Fruit fly (Drosophila melanogaster): Measurements from ENCODE around the gene bbg.

bbg gene

DNA sequence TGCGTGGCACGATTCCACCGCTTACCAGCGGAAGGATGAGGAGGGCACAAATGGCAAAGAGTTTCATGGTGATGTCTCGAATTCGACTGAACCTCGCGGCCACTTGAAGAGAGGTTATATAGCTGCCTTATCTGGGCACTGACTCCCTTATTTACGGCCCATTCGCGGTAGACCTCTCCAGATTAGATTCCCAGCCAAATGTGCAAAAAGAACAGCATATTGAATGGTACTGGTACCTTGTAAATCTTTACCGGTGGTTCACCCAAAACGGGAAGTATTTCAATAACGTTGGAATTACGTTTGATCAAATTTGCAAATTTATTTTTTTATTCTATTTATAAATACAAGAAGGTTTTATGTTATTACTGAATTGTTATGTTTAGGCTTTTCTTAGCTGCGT lies 133.4 kb downstream of the bbg start, which contains the start of gene CG3868:
TSS of gene CG3868 (minus strand) at position 94 of the 400 bp plus-strand sequence.
- TF ChIP-seq CG8478 (optimal IDR thresholded peaks at IDR 0.05) (no peak), CTCF (optimal IDR thresholded peaks at IDR 0.05) (no peak)

DNA sequence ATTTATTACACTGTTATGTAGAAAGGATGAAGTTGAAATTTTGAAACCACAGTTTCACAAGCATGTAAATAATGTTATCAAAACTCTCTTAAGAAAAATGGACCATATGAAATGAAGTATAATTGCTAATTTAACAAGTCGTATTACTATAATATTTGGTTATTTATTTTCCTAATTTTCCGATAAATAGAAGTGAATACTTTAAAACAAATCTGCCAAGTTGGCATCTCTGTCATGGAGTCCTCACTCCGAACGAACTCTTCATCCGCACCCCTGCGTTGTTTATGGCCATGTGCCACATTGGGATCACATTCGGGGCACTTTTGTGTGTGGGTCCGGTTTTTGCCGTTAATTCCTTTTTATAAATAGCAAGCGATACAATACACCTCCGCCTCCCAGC lies 136.2 kb downstream of the bbg start:
- TF ChIP-seq CG8478 (optimal IDR thresholded peaks at IDR 0.05): no peak
- no peak for TF ChIP-seq CTCF (optimal IDR thresholded peaks at IDR 0.05)

DNA sequence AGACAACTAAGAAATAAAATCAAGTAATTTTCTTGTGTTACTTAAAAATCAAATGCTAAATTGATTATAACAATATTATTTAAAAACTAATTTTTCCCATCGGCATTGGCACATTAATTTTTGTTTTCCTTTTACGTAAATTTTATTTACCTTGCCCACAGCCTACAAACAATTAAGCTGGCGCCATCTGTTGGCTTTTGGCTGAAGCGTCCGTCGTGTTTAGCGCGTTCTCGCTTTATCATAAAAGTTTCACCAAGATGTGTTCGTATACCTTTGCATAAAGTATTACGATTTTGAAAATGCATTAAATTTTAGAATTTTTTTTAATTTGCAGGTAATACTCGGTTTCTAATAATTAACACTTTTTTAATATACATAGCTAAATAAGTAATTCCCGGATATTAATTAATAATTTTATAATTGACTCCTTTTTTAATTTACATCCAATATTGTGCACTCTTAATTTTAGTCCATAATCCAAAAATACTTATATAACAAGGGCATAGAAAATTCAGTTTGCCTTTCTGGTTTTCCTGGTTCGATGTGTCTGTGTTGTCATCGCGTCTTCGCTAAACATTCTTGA lies 139.0 kb downstream of the bbg start:
- TF ChIP-seq CTCF (optimal IDR thresholded peaks at IDR 0.05) (peak; percentile 30 to 85), CG8478 (optimal IDR thresholded peaks at IDR 0.05) (no peak)

DNA sequence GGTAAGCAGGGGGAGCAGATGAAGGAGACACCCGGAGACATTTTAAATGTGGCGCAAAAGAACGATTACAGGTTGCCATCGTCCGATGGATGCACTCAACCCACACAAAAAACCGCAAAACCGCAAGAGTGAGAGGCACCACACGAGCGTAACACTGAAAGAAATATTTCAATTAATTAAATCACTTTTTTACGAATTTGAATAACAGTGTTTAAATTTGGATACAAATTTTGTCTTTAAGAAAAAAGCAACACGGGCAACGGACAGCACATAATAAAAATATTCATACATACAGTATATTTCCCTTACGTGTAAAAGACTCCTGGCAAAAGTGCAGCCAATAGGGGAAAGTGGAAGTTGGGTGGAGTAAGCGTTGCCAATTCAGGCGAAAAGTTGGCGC lies 146.8 kb downstream of the bbg start:
- TF ChIP-seq CG8478 (optimal IDR thresholded peaks at IDR 0.05) (no peak), CTCF (optimal IDR thresholded peaks at IDR 0.05) (no peak)

DNA sequence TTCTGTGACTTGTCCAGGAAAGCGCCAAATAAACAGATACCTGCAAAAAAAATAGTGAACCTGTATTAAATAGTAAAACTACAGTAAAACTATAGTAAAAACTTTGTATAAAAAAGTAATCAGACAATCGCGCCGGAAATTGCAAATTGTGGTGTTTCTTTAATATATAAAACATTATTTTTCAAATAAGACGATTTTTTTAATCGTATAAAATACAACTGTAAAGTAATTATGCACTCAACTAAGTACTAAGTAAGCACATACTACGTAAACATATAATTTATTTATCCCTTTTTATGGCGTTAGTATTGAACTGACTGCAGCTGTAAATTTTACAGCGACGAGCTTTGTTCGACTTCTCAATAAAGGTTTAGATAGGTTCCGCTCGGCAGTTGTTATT lies 154.6 kb downstream of the bbg start, which contains the start of gene CG43120:
TSS of gene CG43120 (plus strand) at position 391 of the 400 bp plus-strand sequence.
- TF ChIP-seq CTCF (optimal IDR thresholded peaks at IDR 0.05) (no peak), CG8478 (optimal IDR thresholded peaks at IDR 0.05) (no peak)

DNA sequence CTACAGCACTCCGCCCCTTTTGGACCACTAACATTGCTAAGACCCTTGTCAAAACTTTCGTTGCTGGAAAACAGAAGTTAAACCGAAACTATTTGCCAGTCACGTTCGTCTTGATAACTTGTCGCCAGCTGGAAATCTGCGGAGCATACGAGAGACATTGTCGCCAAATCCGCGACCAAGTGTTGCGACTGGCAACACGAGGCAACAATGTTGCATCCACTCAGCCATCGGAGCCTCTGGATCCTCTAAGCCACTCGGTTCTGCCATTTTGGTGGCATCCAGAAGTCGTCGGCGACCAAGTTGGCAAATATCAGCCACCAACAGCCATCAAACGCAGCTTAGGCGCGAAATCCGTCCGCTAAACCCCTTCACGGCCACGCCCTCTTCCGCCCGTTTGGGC lies 160.2 kb downstream of the bbg start:
- no peak for TF ChIP-seq CG8478 (optimal IDR thresholded peaks at IDR 0.05)
- no peak for TF ChIP-seq CTCF (optimal IDR thresholded peaks at IDR 0.05)

DNA sequence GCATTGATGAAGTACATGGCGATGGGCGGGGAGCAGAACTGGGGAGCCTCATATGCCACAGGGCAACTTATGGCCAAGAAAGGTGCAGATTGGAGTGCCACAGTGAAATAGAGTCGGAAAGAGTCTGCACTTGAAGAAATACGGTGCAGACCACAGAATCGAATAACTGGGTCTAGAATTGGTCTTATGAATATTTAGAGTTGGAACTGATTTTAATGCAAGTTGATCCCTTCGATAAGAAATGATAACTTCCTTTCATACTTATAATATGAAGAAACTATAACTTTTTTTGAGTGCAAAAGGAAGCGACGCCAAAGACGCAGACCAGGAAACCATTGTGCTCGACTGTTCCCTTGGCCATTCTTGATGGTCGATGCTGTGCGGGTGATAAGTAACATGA lies 161.6 kb downstream of the bbg start:
- TF ChIP-seq CTCF (optimal IDR thresholded peaks at IDR 0.05) (no peak), CG8478 (optimal IDR thresholded peaks at IDR 0.05) (no peak)

DNA sequence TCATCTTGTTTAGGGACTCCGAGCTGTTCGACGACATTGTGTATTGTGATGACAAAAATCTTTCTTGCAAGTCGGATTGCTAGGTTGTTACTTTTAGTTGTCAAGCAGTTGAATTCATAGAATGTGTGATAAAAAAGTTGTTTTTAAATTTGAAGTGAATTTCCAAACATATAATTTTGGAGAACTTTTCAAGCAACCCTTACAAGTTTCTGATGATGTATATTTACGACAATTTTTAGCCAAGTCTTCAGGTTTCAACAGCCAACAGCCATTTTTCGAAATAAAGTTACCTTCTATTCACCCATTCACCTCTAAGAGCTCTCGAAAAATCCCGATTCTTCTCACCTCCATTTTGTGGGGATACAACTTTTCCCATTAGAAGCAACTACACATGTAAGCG lies 166.5 kb downstream of the bbg start, which contains the start of gene CG13481:
TSS of gene CG13481 (minus strand) at position 101 of the 400 bp plus-strand sequence.
- no peak for TF ChIP-seq CG8478 (optimal IDR thresholded peaks at IDR 0.05)

DNA sequence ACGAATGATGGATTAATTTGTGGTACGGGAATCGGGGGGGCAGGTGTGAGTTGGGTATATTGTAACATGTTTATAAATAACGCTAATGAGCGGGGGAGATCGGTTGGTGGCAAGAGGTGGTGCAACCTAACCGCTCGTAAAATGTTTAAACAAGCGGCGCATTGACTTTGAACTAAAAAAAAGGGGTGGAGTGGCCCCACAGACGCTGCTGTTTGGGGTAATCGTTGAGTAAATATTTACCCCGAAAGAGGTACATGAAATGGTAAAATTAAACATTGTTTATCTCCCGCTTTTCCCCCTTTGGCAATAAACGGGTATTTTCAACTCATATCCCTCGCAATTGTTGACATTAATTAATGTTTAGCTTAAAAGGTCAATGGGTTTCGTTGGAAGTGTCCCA lies 170.0 kb downstream of the bbg start:
- TF ChIP-seq CTCF (optimal IDR thresholded peaks at IDR 0.05) (no peak), CG8478 (optimal IDR thresholded peaks at IDR 0.05) (no peak)

DNA sequence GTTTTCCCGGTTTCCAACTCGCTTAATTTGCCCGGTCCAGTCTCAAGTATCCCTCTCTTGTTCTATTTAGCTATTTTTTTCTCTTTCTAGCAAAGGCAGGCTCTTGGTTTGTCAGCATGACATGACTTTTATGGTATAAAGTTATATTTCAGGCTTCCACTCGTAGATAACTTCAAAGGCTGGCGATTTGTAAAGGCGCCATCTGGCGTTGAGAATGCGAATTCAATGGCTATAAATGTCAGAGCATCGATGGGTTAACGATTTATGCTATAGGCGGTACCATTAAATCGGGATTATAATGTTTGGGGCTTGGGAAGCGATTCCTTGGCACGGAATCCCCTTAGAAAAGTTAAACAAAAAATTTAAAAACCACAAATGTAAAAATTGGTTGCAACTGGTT lies 170.6 kb downstream of the bbg start:
- TF ChIP-seq CG8478 (optimal IDR thresholded peaks at IDR 0.05) (no peak), CTCF (optimal IDR thresholded peaks at IDR 0.05) (peak; percentile 73 to 78)

DNA sequence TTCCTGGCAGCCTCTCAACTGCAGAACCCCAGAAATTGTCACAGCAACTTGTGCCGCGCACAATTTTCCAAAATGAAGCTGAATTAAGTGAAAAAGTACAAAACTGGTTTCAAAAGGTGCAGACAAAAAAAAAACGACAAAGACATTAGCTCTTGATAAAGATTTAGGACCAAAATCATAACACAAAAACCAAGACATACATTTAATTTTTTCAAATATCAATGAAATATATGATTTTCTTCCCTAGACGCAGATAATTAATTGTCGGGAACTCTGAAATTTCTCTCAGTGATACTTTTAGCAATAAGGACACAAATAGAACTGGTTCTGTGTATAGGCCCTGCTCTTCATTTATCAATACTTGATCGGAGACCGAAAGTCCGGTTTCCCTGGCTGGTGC lies 171.4 kb downstream of the bbg start:
- no peak for TF ChIP-seq CG8478 (optimal IDR thresholded peaks at IDR 0.05)
- no peak for TF ChIP-seq CTCF (optimal IDR thresholded peaks at IDR 0.05)

DNA sequence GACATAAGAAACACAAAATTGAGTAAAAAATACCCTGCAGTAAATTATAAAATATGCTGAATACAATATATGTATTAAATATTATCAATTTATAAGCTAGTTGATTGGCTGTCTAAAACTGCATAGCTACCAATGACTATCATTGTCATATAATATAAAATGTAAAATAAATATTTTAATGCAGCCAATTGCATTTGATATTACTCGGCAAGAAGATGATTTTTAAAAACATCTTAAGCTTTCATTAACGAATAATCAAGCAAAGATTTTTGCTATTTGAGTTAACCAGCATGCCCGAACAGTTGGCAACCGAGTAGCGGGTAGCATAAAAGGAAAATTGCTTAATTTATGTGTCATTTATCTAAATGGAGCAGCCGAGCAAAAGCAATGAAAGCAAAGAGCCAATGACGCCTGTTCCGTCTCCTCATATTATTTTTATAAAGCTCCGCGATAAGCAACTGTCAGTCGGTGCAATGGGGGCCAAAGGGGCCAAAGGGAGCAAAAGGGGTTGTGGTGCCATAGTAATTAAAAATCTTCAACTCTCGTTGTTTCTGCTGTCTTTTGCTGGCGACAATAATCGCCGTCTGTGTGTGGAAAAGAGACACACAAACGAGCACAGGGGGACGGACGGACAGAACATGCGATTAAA lies 172.8 kb downstream of the bbg start:
- no peak for TF ChIP-seq CG8478 (optimal IDR thresholded peaks at IDR 0.05)
- TF ChIP-seq CTCF (optimal IDR thresholded peaks at IDR 0.05): no peak

All from S2 (cell line).